Worm (Caenorhabditis elegans) whole organism, late embryonic: ENCODE results near the gene gfm-1.

Experiments
- C08G9.2 ChIP-seq: sonication (generic microtip); optimal IDR thresholded peaks from 2 replicates; lab custom pipeline; 2016; ENCODE audit warnings: mild to moderate bottlenecking, missing genetic modification characterization, moderate library complexity, missing compliant biosample characterization
- C38D4.7 ChIP-seq: fragments of 200-800 bp; sonication (Bioruptor generic); optimal IDR thresholded peaks from 2 replicates; lab custom pipeline; 2018; ENCODE audit warnings: mild to moderate bottlenecking, missing genetic modification characterization, moderate library complexity, missing compliant biosample characterization
- K02D7.2 ChIP-seq: sonication (generic microtip); optimal IDR thresholded peaks from 2 replicates; lab custom pipeline; 2017; ENCODE audit warnings: mild to moderate bottlenecking, missing genetic modification characterization, missing compliant biosample characterization
- K09A11.1 ChIP-seq: sonication (generic microtip); optimal IDR thresholded peaks from 2 replicates; lab custom pipeline; 2017; ENCODE audit warnings: antibody characterized with exemption, mild to moderate bottlenecking, missing genetic modification characterization, missing compliant biosample characterization; ENCODE audit not compliant: insufficient read depth
- T23F11.4 ChIP-seq: fragments of 200-800 bp; sonication (Bioruptor generic); optimal IDR thresholded peaks from 2 replicates; lab custom pipeline; 2018; ENCODE audit warnings: mild to moderate bottlenecking, missing genetic modification characterization, missing compliant biosample characterization
- Y22D7AL.16 ChIP-seq: sonication (generic microtip); optimal IDR thresholded peaks from 2 replicates; lab custom pipeline; 2016; ENCODE audit warnings: missing genetic modification characterization, missing compliant biosample characterization
- ahr-1 ChIP-seq: sonication (generic microtip); optimal IDR thresholded peaks from 2 replicates; lab custom pipeline; 2016; ENCODE audit warnings: missing genetic modification characterization, missing compliant biosample characterization
- ceh-19 ChIP-seq: fragments of 200-800 bp; sonication (Bioruptor generic); optimal IDR thresholded peaks from 2 replicates; lab custom pipeline; 2018; ENCODE audit warnings: mild to moderate bottlenecking, missing genetic modification characterization, missing compliant biosample characterization
- ceh-2 ChIP-seq: sonication (generic microtip); optimal IDR thresholded peaks from 2 replicates; lab custom pipeline; 2016; ENCODE audit warnings: missing genotype, missing genetic modification characterization, missing compliant biosample characterization
- ceh-22 ChIP-seq: sonication (generic microtip); optimal IDR thresholded peaks from 2 replicates; lab custom pipeline; 2017; ENCODE audit warnings: missing biosample characterization, missing genetic modification characterization
- ceh-24 ChIP-seq: sonication (generic microtip); optimal IDR thresholded peaks from 2 replicates; lab custom pipeline; 2016; ENCODE audit warnings: mild to moderate bottlenecking, missing genetic modification characterization, missing compliant biosample characterization
- ceh-45 ChIP-seq: fragments of 200-800 bp; sonication (Bioruptor generic); IDR thresholded peaks from 2 replicates; pipeline ENCODE4 v1.3.6; 2022; ENCODE audit warnings: missing genetic modification reagents, missing genetic modification characterization, missing compliant biosample characterization
- ceh-48 ChIP-seq: sonication (generic microtip); optimal IDR thresholded peaks from 2 replicates; lab custom pipeline; 2016; ENCODE audit warnings: missing genetic modification characterization, inconsistent platforms, missing compliant biosample characterization
- ceh-6 ChIP-seq: fragments of 200-800 bp; sonication (Bioruptor generic); optimal IDR thresholded peaks from 2 replicates; lab custom pipeline; 2018; ENCODE audit warnings: mild to moderate bottlenecking, missing genetic modification characterization, missing compliant biosample characterization
- ceh-9 ChIP-seq: sonication (generic microtip); optimal IDR thresholded peaks from 2 replicates; lab custom pipeline; 2016; ENCODE audit warnings: mild to moderate bottlenecking, missing genetic modification characterization, inconsistent platforms, missing compliant biosample characterization
- dmd-4 ChIP-seq: sonication (generic microtip); optimal IDR thresholded peaks from 2 replicates; lab custom pipeline; 2016; ENCODE audit warnings: borderline replicate concordance, missing genetic modification characterization, missing compliant biosample characterization
- dve-1 ChIP-seq: sonication (generic microtip); optimal IDR thresholded peaks from 2 replicates; lab custom pipeline; 2017; ENCODE audit warnings: antibody characterized with exemption, mild to moderate bottlenecking, missing genetic modification characterization, missing compliant biosample characterization
- eyg-1 ChIP-seq: sonication (generic microtip); optimal IDR thresholded peaks from 2 replicates; lab custom pipeline; 2016; ENCODE audit warnings: missing genotype, missing genetic modification characterization, missing compliant biosample characterization
- fax-1 ChIP-seq: sonication (generic microtip); optimal IDR thresholded peaks from 2 replicates; lab custom pipeline; 2016; ENCODE audit warnings: missing genotype, missing genetic modification characterization, missing compliant biosample characterization
- fkh-6 ChIP-seq: sonication (generic microtip); optimal IDR thresholded peaks from 2 replicates; lab custom pipeline; 2016; ENCODE audit warnings: missing genetic modification characterization, missing compliant biosample characterization
- hlh-15 ChIP-seq: sonication (generic microtip); optimal IDR thresholded peaks from 2 replicates; lab custom pipeline; 2016; ENCODE audit warnings: missing genetic modification characterization, missing compliant biosample characterization
- hlh-30 ChIP-seq: sonication (generic microtip); optimal IDR thresholded peaks from 2 replicates; lab custom pipeline; 2017; ENCODE audit warnings: antibody characterized with exemption, missing genetic modification characterization, missing compliant biosample characterization; ENCODE audit not compliant: insufficient read depth
- hlh-6 ChIP-seq: sonication (generic microtip); optimal IDR thresholded peaks from 2 replicates; lab custom pipeline; 2016; ENCODE audit warnings: missing genotype, missing genetic modification characterization, missing compliant biosample characterization
- hlh-8 ChIP-seq: sonication (generic microtip); optimal IDR thresholded peaks from 2 replicates; lab custom pipeline; 2016; ENCODE audit warnings: missing genotype, missing genetic modification characterization, missing compliant biosample characterization
- madf-2 ChIP-seq: sonication (generic microtip); optimal IDR thresholded peaks from 2 replicates; lab custom pipeline; 2017; ENCODE audit warnings: missing genetic modification characterization, missing compliant biosample characterization
- mec-3 ChIP-seq: sonication (generic microtip); optimal IDR thresholded peaks from 2 replicates; lab custom pipeline; 2016; ENCODE audit warnings: borderline replicate concordance, missing genetic modification characterization, missing compliant biosample characterization
- nhr-11 ChIP-seq: fragments of 150-350 bp; optimal IDR thresholded peaks from 2 replicates; lab custom pipeline; 2014; ENCODE audit warnings: missing biosample characterization, missing genetic modification characterization
- odd-2 ChIP-seq: sonication (generic microtip); optimal IDR thresholded peaks from 2 replicates; lab custom pipeline; 2017; ENCODE audit warnings: antibody characterized with exemption, mild to moderate bottlenecking, missing genetic modification characterization, missing compliant biosample characterization
- pag-3 ChIP-seq: sonication (generic microtip); optimal IDR thresholded peaks from 2 replicates; lab custom pipeline; 2016; ENCODE audit warnings: missing compliant biosample characterization, missing genetic modification characterization, borderline replicate concordance
- pat-9 ChIP-seq: fragments of 200-800 bp; sonication (Bioruptor generic); optimal IDR thresholded peaks from 2 replicates; lab custom pipeline; 2018; ENCODE audit warnings: mild to moderate bottlenecking, missing genetic modification characterization, moderate library complexity, missing compliant biosample characterization
- pax-1 ChIP-seq: fragments of 150-350 bp; optimal IDR thresholded peaks from 2 replicates; lab custom pipeline; 2014; ENCODE audit warnings: missing biosample characterization, missing genetic modification characterization
- pha-2 ChIP-seq: sonication (generic microtip); optimal IDR thresholded peaks from 2 replicates; lab custom pipeline; 2017; ENCODE audit warnings: mild to moderate bottlenecking, missing genetic modification characterization, missing compliant biosample characterization
- pha-4 ChIP-seq: fragments of 150-350 bp; optimal IDR thresholded peaks from 2 replicates; lab custom pipeline; 2018; ENCODE audit warnings: missing biosample characterization, missing genetic modification reagents, missing genetic modification characterization
- pqm-1 ChIP-seq: sonication (generic microtip); optimal IDR thresholded peaks from 2 replicates; lab custom pipeline; 2016; ENCODE audit warnings: missing genetic modification characterization, missing compliant biosample characterization
- ref-2 ChIP-seq: sonication (generic microtip); optimal IDR thresholded peaks from 2 replicates; lab custom pipeline; 2016; ENCODE audit warnings: missing genetic modification characterization, missing compliant biosample characterization
- sdc-2 ChIP-seq: sonication (generic microtip); optimal IDR thresholded peaks from 2 replicates; lab custom pipeline; 2016; ENCODE audit warnings: missing genotype, missing genetic modification characterization, missing compliant biosample characterization
- syd-9 ChIP-seq: sonication (generic microtip); optimal IDR thresholded peaks from 2 replicates; lab custom pipeline; 2016; ENCODE audit warnings: mild to moderate bottlenecking, missing genetic modification characterization, moderate library complexity, missing compliant biosample characterization
- tbx-2 ChIP-seq: sonication (generic microtip); optimal IDR thresholded peaks from 2 replicates; lab custom pipeline; 2016; ENCODE audit warnings: missing genetic modification characterization, missing compliant biosample characterization
- tbx-7 ChIP-seq: sonication (generic microtip); optimal IDR thresholded peaks from 2 replicates; lab custom pipeline; 2016; ENCODE audit warnings: missing genotype, missing genetic modification characterization, missing compliant biosample characterization
- ttx-3 ChIP-seq: sonication (generic microtip); optimal IDR thresholded peaks from 2 replicates; lab custom pipeline; 2016; ENCODE audit warnings: missing genetic modification reagents, missing genetic modification characterization, missing compliant biosample characterization
- unc-3 ChIP-seq, 2 experiments: fragments of 200-800 bp in 1 of 2; sonication (Bioruptor generic) in 1 of 2; sonication (generic microtip) in 1 of 2; conservative IDR thresholded peaks in 1 of 2; optimal IDR thresholded peaks in 1 of 2; 2 replicates each; pipeline versions ENCODE4 v1.3.6 to Lab custom; 2016 to 2022; ENCODE audit warnings: missing compliant biosample characterization in 2 of 2, missing genetic modification characterization in 2 of 2, missing genetic modification reagents in 1 of 2
- unc-42 ChIP-seq: sonication (generic microtip); optimal IDR thresholded peaks from 2 replicates; lab custom pipeline; 2016; ENCODE audit warnings: missing genotype, missing genetic modification characterization, missing compliant biosample characterization
- unc-86 ChIP-seq: sonication (generic microtip); optimal IDR thresholded peaks from 2 replicates; lab custom pipeline; 2016; ENCODE audit warnings: missing genetic modification characterization, missing compliant biosample characterization
- zip-5 ChIP-seq: sonication (generic microtip); optimal IDR thresholded peaks from 2 replicates; lab custom pipeline; 2016; ENCODE audit warnings: missing genetic modification characterization, missing compliant biosample characterization

gfm-1 gene

DNA sequence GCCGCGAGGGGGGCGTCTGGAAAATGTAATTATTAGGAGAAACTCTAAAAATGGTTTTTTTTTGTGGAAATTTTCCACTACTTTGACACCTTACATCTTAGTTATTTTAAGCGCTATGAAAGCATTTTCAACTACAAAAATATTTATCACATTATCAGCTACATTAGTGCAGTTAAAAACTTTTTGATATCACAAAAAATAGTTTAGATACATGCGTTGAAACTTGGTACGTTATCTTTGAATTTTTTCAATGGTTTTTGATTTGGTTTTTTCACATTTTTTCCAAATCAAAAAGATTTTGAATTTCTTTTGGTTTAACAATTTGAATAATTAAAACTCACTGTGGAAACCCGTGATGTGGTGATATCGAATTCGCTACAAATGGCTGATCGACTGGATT lies 45.7 kb downstream of the gfm-1 start:
- TF ChIP-seq ceh-2 (tag; lab: Kevin White, UChicago) (no peak), zip-5 (tag; lab: Kevin White, UChicago) (no peak), ceh-24 (tag; lab: Kevin White, UChicago) (no peak), hlh-8 (tag; lab: Kevin White, UChicago) (no peak), ceh-9 (tag; lab: Kevin White, UChicago) (no peak), unc-86 (no peak), ref-2 (tag; lab: Kevin White, UChicago) (no peak), tbx-7 (no peak), hlh-6 (tag; lab: Kevin White, UChicago) (no peak), fkh-6 (no peak), dve-1 (tag; lab: Kevin White, UChicago) (no peak), pat-9 (no peak), dmd-4 (tag; lab: Kevin White, UChicago) (no peak), ttx-3 (tag; lab: Kevin White, UChicago) (no peak), C38D4.7 (GFP tag; lab: Kevin White, UChicago) (no peak), mec-3 (tag; lab: Kevin White, UChicago) (no peak), sdc-2 (tag; lab: Kevin White, UChicago) (no peak), K02D7.2 (no peak), C08G9.2 (tag; lab: Kevin White, UChicago) (no peak)

DNA sequence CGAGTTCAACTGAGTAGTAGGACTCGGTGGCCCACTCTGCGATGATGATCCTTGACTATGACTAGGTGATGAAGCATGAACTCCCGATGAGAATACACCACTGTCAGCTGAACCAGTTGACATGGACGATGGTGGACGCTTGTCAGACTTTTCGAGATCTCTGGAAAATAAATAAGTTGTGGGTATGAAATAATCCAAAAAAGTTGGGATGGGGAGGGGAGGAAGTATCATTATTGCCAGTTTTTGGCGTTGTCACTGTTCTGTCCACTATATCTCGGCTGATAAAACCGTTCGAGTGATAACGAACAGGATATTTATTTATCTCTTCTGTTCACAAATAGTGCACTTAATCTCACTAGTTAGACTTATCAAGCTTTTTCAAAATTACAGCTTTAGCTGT lies 46.8 kb downstream of the gfm-1 start:
- no peak for TF ChIP-seq hlh-15 (tag; lab: Kevin White, UChicago)
- no peak for TF ChIP-seq ceh-2 (tag; lab: Kevin White, UChicago)
- TF ChIP-seq pqm-1 (tag; lab: Kevin White, UChicago), result no peak
- TF ChIP-seq ceh-19 (GFP tag; lab: Kevin White, UChicago), result no peak
- no peak for TF ChIP-seq ahr-1 (tag; lab: Kevin White, UChicago)
- no peak for TF ChIP-seq pag-3 (tag; lab: Kevin White, UChicago)
- TF ChIP-seq C38D4.7 (GFP tag; lab: Kevin White, UChicago), result no peak
- TF ChIP-seq tbx-2 (tag; lab: Kevin White, UChicago), result no peak
- TF ChIP-seq hlh-6 (tag; lab: Kevin White, UChicago), result no peak

DNA sequence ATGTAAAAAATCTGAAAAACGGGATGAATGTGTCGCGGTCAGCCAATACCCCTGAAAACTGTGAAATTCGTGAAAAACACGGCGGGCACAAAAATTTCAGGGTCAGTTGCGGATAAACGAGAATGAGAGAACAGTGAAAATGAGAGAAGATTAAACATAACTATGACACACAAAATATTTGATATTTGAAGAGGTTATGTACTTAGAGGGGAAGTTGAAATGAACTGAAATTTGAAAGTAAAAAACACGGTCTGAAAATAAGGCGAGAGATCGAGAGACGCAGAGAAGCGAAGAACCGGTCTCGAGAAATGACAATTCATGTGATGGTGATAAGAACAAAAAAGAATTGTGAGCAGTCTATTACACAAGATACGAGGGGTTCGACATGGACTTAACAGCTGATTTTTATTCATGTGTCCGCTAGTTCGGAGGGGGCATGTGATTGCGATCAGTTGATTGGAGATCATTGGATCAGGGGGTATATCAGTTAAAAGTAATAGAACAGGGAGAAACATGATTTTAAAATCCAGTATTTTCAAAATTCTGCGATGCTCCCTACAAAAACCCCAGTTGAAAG lies 48.5 kb downstream of the gfm-1 start, which contains the start of gene moe-3:
Gene moe-3, minus strand, starts transcription at position 51 of the 577 bp plus-strand sequence.
- TF ChIP-seq K09A11.1 (no peak), unc-42 (tag; lab: Kevin White, UChicago) (no peak), C38D4.7 (GFP tag; lab: Kevin White, UChicago) (no peak), ceh-45 (GFP tag; lab: Robert Waterston, UW) (no peak), hlh-30 (tag; lab: Kevin White, UChicago) (no peak), unc-3 (GFP tag; conservative IDR thresholded peaks at IDR 0.05; lab: Robert Waterston, UW) (no peak), unc-3 (tag; optimal IDR thresholded peaks at IDR 0.05; lab: Kevin White, UChicago) (no peak), ceh-22 (no peak), ceh-48 (tag; lab: Kevin White, UChicago) (no peak), pax-1 (no peak), hlh-8 (tag; lab: Kevin White, UChicago) (no peak)

ce11 chrII:13167493-13167892 lies 50.2 kb downstream of the gfm-1 start:
- no peak for TF ChIP-seq madf-2 (tag; lab: Kevin White, UChicago)
- TF ChIP-seq fax-1, result no peak
- no peak for TF ChIP-seq T23F11.4
- no peak for TF ChIP-seq ref-2 (tag; lab: Kevin White, UChicago)
- no peak for TF ChIP-seq odd-2 (tag; lab: Kevin White, UChicago)
- TF ChIP-seq unc-42 (tag; lab: Kevin White, UChicago), result no peak
- no peak for TF ChIP-seq ceh-24 (tag; lab: Kevin White, UChicago)
- TF ChIP-seq nhr-11 (tag; lab: Kevin White, UChicago), result no peak
- TF ChIP-seq eyg-1, result no peak
- TF ChIP-seq pha-2 (tag; lab: Kevin White, UChicago), result no peak
- no peak for TF ChIP-seq unc-86
- no peak for TF ChIP-seq syd-9 (tag; lab: Kevin White, UChicago)
- TF ChIP-seq sdc-2 (tag; lab: Kevin White, UChicago), result no peak
- TF ChIP-seq pha-4, result no peak
- no peak for TF ChIP-seq ceh-6 (GFP tag; lab: Kevin White, UChicago)
- no peak for TF ChIP-seq Y22D7AL.16 (tag; lab: Kevin White, UChicago)
